Fruit fly (Drosophila melanogaster) whole organism, pupa: ENCODE results near the gene CG10467.

ENCODE experiments used
- CG10348 ChIP-seq: fragments of 200-800 bp; sonication (Bioruptor generic); IDR thresholded peaks from 2 replicates; pipeline ENCODE4 v1.3.6; 2022; ENCODE audit warnings: missing biosample characterization, missing genetic modification characterization
- CG12605 ChIP-seq: fragments of 200-800 bp; sonication (Bioruptor generic); IDR thresholded peaks from 2 replicates; pipeline ENCODE4 v1.3.6; 2022; ENCODE audit warnings: missing biosample characterization, missing genetic modification characterization
- CG13204 ChIP-seq: fragments of 200-800 bp; sonication (Bioruptor generic); optimal IDR thresholded peaks from 2 replicates; lab custom pipeline; 2018; ENCODE audit warnings: missing biosample characterization, mild to moderate bottlenecking, missing genetic modification characterization, moderate library complexity
- CG14655 ChIP-seq: fragments of 200-800 bp; sonication (Bioruptor generic); optimal IDR thresholded peaks from 3 replicates; lab custom pipeline; 2017; ENCODE audit warnings: mild to moderate bottlenecking, missing biosample characterization, missing genetic modification reagents, missing genetic modification characterization
- CG15710 ChIP-seq: fragments of 200-800 bp; sonication (Bioruptor generic); optimal IDR thresholded peaks from 2 replicates; lab custom pipeline; 2018; ENCODE audit warnings: missing biosample characterization, mild to moderate bottlenecking, missing genetic modification characterization, moderate library complexity
- CG17806 ChIP-seq: fragments of 200-800 bp; sonication (Bioruptor generic); optimal IDR thresholded peaks from 2 replicates; lab custom pipeline; 2018; ENCODE audit warnings: missing biosample characterization, mild to moderate bottlenecking, missing genetic modification characterization, moderate library complexity
- CG32121 ChIP-seq: fragments of 200-800 bp; sonication (Bioruptor generic); IDR thresholded peaks from 2 replicates; pipeline ENCODE4 v1.3.6; 2022; ENCODE audit warnings: missing biosample characterization, missing genetic modification characterization
- CG34367 ChIP-seq: fragments of 200-800 bp; sonication (Bioruptor generic); optimal IDR thresholded peaks from 2 replicates; lab custom pipeline; 2018; ENCODE audit warnings: missing biosample characterization, mild to moderate bottlenecking, missing genetic modification characterization
- CG4496 ChIP-seq: fragments of 200-800 bp; sonication (Bioruptor generic); IDR thresholded peaks from 3 replicates; pipeline ENCODE4 v1.3.6; 2022; ENCODE audit warnings: missing biosample characterization, missing genetic modification characterization
- CG8159 ChIP-seq: fragments of 200-800 bp; sonication (Bioruptor generic); optimal IDR thresholded peaks from 3 replicates; lab custom pipeline; 2018; ENCODE audit warnings: missing biosample characterization, mild to moderate bottlenecking, missing genetic modification characterization, moderate library complexity
- CG8301 ChIP-seq: fragments of 200-800 bp; sonication (Bioruptor generic); optimal IDR thresholded peaks from 2 replicates; lab custom pipeline; 2018; ENCODE audit warnings: missing biosample characterization, mild to moderate bottlenecking, missing genetic modification characterization
- CG9948 ChIP-seq: fragments of 200-800 bp; sonication (Bioruptor generic); optimal IDR thresholded peaks from 2 replicates; lab custom pipeline; 2018; ENCODE audit warnings: missing biosample characterization, mild to moderate bottlenecking, missing genetic modification characterization, moderate library complexity
- D1 ChIP-seq: fragments of 200-800 bp; sonication (Bioruptor generic); optimal IDR thresholded peaks from 2 replicates; lab custom pipeline; 2018; ENCODE audit warnings: missing biosample characterization, mild to moderate bottlenecking, missing genetic modification characterization, moderate library complexity
- EcR ChIP-seq: fragments of 200-800 bp; sonication (Bioruptor generic); optimal IDR thresholded peaks from 3 replicates; lab custom pipeline; 2019; ENCODE audit warnings: missing biosample characterization, missing genetic modification characterization, mild to moderate bottlenecking, moderate library complexity, missing genetic modification reagents
- Ets98B ChIP-seq: fragments of 200-800 bp; sonication (Bioruptor generic); IDR thresholded peaks from 2 replicates; pipeline ENCODE4 v1.3.6; 2022; ENCODE audit warnings: missing biosample characterization, missing genetic modification characterization
- Pif1A ChIP-seq: fragments of 200-800 bp; sonication (Bioruptor generic); optimal IDR thresholded peaks from 3 replicates; lab custom pipeline; 2016; ENCODE audit warnings: missing biosample characterization, missing genetic modification characterization
- Pif1B ChIP-seq: fragments of 200-800 bp; sonication (Bioruptor generic); optimal IDR thresholded peaks from 3 replicates; lab custom pipeline; 2016; ENCODE audit warnings: missing biosample characterization, missing genetic modification characterization
- Snoo ChIP-seq: fragments of 200-800 bp; sonication (Bioruptor generic); optimal IDR thresholded peaks from 3 replicates; lab custom pipeline; 2017; ENCODE audit warnings: missing biosample characterization, mild to moderate bottlenecking, missing genetic modification characterization, inconsistent platforms
- fd96Ca ChIP-seq: fragments of 200-800 bp; sonication (Bioruptor generic); IDR thresholded peaks from 3 replicates; pipeline ENCODE4 v1.3.6; 2022; ENCODE audit warnings: missing biosample characterization, missing genetic modification characterization
- gl ChIP-seq: fragments of 200-800 bp; sonication (Bioruptor generic); optimal IDR thresholded peaks from 2 replicates; lab custom pipeline; 2018; ENCODE audit warnings: missing biosample characterization, mild to moderate bottlenecking, missing genetic modification characterization
- rn ChIP-seq: fragments of 200-800 bp; sonication (Bioruptor generic); IDR thresholded peaks from 2 replicates; pipeline ENCODE4 v1.3.6; 2022; ENCODE audit warnings: missing biosample characterization, missing genetic modification characterization

The CG10467 gene

dm6 chr3L:6110673-6111449 lies 16.3 kb upstream of the CG10467 start:
- TF ChIP-seq CG10348 (GFP tag; lab: Robert Waterston, UW) (no peak), CG4496 (GFP tag; lab: Robert Waterston, UW) (no peak), EcR (GFP tag; lab: Kevin White, UChicago) (no peak), CG32121 (GFP tag; lab: Robert Waterston, UW) (no peak), CG8301 (tag; lab: Kevin White, UChicago) (no peak), CG14655 (GFP tag; lab: Kevin White, UChicago) (no peak), CG12605 (GFP tag; lab: Robert Waterston, UW) (no peak)
- TF ChIP-seq, all 21 proteins: peak for 0

dm6 chr3L:6108264-6109060 lies 13.9 kb upstream of the CG10467 start:
- TF ChIP-seq fd96Ca (GFP tag; lab: Robert Waterston, UW) (no peak), Ets98B (GFP tag; lab: Robert Waterston, UW) (no peak), EcR (GFP tag; lab: Kevin White, UChicago) (no peak), CG8159 (tag; lab: Kevin White, UChicago) (no peak), CG8301 (tag; lab: Kevin White, UChicago) (no peak), CG4496 (GFP tag; lab: Robert Waterston, UW) (no peak), CG13204 (no peak), CG10348 (GFP tag; lab: Robert Waterston, UW) (no peak), gl (tag; lab: Kevin White, UChicago) (no peak), CG32121 (GFP tag; lab: Robert Waterston, UW) (no peak), Pif1A (GFP tag; lab: Kevin White, UChicago) (no peak), CG34367 (tag; lab: Kevin White, UChicago) (no peak), D1 (tag; lab: Kevin White, UChicago) (no peak)

DNA sequence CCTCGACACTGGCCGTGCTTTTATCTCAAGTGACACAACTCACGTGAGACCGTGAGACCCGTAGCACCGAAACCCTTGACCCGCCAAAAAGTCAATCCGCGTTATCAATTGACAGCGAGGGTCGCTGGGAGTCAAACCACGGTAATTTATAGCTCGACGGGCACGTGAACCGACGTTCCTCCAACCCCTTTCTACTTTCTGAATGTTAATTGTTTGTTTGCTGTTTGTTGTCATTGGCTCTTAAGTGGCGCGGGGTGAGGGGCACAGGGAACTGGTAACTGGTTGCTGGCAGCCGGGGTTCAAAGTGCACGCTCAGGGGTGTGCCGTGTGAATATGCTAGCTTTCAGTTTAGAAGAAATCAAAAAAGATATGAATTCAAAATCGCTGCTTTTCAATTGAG lies 12.2 kb upstream of the CG10467 start:
- no peak for TF ChIP-seq Pif1A (GFP tag; lab: Kevin White, UChicago)
- no peak for TF ChIP-seq CG17806 (tag; lab: Kevin White, UChicago)
- TF ChIP-seq CG14655 (GFP tag; lab: Kevin White, UChicago) = no peak
- no peak for TF ChIP-seq CG10348 (GFP tag; lab: Robert Waterston, UW)
- no peak for TF ChIP-seq D1 (tag; lab: Kevin White, UChicago)
- no peak for TF ChIP-seq CG15710 (tag; lab: Kevin White, UChicago)
- TF ChIP-seq gl (tag; lab: Kevin White, UChicago) = no peak
- no peak for TF ChIP-seq CG8159 (tag; lab: Kevin White, UChicago)
- no peak for TF ChIP-seq Ets98B (GFP tag; lab: Robert Waterston, UW)
- TF ChIP-seq CG13204 = no peak
- TF ChIP-seq CG9948 (tag; lab: Kevin White, UChicago) = no peak
- TF ChIP-seq CG8301 (tag; lab: Kevin White, UChicago) = no peak

DNA sequence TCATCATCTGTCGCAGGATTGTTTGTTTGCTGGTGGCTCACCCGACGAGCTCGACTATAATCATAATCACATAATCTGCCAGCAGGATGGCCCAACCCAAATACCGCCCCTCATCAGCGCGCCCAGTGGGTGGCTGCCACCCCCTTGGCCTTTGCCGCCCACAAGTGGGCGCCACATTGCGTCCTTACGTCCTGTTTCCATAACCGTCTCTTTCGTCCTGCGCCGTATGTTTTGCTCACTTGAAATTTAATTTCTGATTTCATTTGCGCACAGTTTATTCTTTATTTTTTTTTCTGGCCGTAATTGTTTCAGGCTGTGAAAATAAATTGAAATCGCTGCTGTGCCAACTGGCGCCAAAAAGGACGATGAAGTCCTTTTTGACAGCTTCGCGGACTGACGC lies 10.9 kb upstream of the CG10467 start:
- TF ChIP-seq CG17806 (tag; lab: Kevin White, UChicago) (no peak), CG32121 (GFP tag; lab: Robert Waterston, UW) (no peak), CG8159 (tag; lab: Kevin White, UChicago) (no peak), CG12605 (GFP tag; lab: Robert Waterston, UW) (no peak), CG4496 (GFP tag; lab: Robert Waterston, UW) (no peak), CG15710 (tag; lab: Kevin White, UChicago) (no peak)

DNA sequence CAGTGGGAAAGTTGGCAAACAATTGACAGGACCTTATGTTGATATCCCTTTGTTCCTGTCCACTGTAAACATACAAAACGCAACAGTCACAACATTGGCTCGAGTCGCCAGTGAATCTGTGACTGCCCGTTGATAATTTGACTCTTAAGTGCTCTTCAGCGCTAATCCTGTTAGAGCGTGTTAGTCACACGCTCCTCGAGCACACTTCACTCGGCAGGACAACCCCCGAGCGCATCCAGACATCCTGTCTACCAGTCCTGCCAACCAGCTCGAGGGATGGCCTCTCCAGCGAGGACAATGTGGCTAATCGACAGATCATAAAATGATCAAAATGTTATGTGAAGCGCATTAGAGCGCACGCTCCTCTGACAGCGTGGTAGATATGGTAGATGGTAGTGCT lies 10.0 kb upstream of the CG10467 start:
- no peak for TF ChIP-seq CG32121 (GFP tag; lab: Robert Waterston, UW)
- no peak for TF ChIP-seq CG8159 (tag; lab: Kevin White, UChicago)
- TF ChIP-seq Pif1A (GFP tag; lab: Kevin White, UChicago) = no peak
- no peak for TF ChIP-seq Pif1B (GFP tag; lab: Kevin White, UChicago)
- TF ChIP-seq CG4496 (GFP tag; lab: Robert Waterston, UW) = no peak
- no peak for TF ChIP-seq rn (GFP tag; lab: Robert Waterston, UW)
- TF ChIP-seq CG17806 (tag; lab: Kevin White, UChicago) = no peak
- TF ChIP-seq Snoo (tag; lab: Kevin White, UChicago) = no peak
- no peak for TF ChIP-seq CG34367 (tag; lab: Kevin White, UChicago)
- no peak for TF ChIP-seq D1 (tag; lab: Kevin White, UChicago)
- TF ChIP-seq Ets98B (GFP tag; lab: Robert Waterston, UW) = no peak
- no peak for TF ChIP-seq EcR (GFP tag; lab: Kevin White, UChicago)
- no peak for TF ChIP-seq CG15710 (tag; lab: Kevin White, UChicago)
- no peak for TF ChIP-seq CG9948 (tag; lab: Kevin White, UChicago)
- no peak for TF ChIP-seq fd96Ca (GFP tag; lab: Robert Waterston, UW)
- TF ChIP-seq, all 21 proteins: peak for 0
